Fruit fly (Drosophila melanogaster): ENCODE results near the gene Dref.

Dref gene

DNA sequence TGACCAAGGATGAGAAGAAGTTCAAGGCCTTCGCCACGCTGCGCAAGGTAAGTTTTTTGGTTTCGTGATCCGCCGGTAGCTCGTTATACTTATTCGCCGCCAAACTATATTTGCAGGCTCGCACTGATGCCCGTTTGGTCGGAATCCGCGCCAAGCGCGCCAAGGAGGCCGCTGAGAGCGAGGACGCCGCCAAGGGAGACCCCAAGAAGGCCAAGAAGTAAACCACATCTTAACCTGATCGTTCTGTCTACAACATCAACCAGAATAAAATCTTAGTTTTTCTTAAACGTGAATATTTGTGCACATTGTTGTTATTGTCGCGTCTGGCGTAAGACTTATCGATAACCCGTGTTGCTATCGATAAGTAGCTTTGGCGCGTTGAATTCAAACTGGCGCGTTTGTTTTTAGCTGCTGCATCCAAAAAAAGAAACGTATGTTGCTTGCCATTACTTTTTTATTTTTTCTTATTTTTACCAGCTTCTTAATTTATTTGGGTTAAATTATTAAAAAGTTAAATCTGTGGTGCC, 1.2 kb upstream of the Dref start (continued):
- TF ChIP-seq amos (GFP tag; IDR thresholded peaks at IDR 0.05; ENCODE audit: partially characterized antibody): peak; percentile 27; the same call in 1 of the 2 replicates
- TF ChIP-seq CG15011 (GFP tag; optimal IDR thresholded peaks at IDR 0.05): no peak
- no peak for TF ChIP-seq pum (GFP tag; optimal IDR thresholded peaks at IDR 0.05)
- no peak for TF ChIP-seq ranshi (GFP tag; IDR thresholded peaks at IDR 0.05)
- no peak for TF ChIP-seq CG17359 (tag; optimal IDR thresholded peaks at IDR 0.05)
- TF ChIP-seq CG10462 (GFP tag; optimal IDR thresholded peaks at IDR 0.05): no peak
- TF ChIP-seq CG8924 (tag; optimal IDR thresholded peaks at IDR 0.05): no peak
- TF ChIP-seq CG9817 (tag; optimal IDR thresholded peaks at IDR 0.05): no peak
- no peak for TF ChIP-seq caup (GFP tag; optimal IDR thresholded peaks at IDR 0.05; ENCODE audit: severe bottlenecking)
- TF ChIP-seq fd3F (GFP tag; optimal IDR thresholded peaks at IDR 0.05): no peak
- TF ChIP-seq CG10267 (tag; optimal IDR thresholded peaks at IDR 0.05): no peak
- no peak for TF ChIP-seq run (tag; optimal IDR thresholded peaks at IDR 0.05)
- peak; percentile 57 for TF ChIP-seq unc-4 (GFP tag; IDR thresholded peaks at IDR 0.05; ENCODE audit: partially characterized antibody)
- no peak for TF ChIP-seq CG14965 (GFP tag; optimal IDR thresholded peaks at IDR 0.05; ENCODE audit: borderline replicate concordance)
- no peak for TF ChIP-seq pho (GFP tag; optimal IDR thresholded peaks at IDR 0.05)
- peak; percentile 69 for TF ChIP-seq CG34224 (GFP tag; IDR thresholded peaks at IDR 0.05; ENCODE audit: partially characterized antibody)

DNA sequence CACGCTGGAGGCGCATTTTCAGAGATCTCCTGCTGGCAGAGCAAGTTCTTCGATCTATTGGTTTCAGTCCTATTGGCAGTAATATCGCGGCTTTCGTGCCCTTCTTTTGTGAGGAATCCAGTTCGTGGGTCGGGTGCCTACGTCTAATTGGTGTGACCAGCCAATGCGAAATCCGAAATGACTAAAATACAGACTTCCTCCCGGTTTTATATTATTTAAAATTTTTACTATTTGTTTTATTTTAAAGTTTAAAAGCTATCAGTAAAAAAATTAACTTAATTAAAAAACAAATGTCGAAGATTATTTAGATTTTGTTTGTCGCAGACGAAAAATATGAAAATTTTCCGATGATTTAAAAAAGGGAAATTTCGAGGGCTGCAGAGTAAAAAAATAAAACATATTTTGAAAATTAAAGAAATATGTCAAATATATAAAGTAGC, 3.4 kb downstream of the Dref start, which contains the start of gene CG5850:
Gene CG5850 (minus strand): TSS at position 347 of the 440 bp plus-strand sequence.
- TF ChIP-seq sqz (GFP tag; optimal IDR thresholded peaks at IDR 0.05): peak; percentile 34
- TF ChIP-seq Gsc (GFP tag; IDR thresholded peaks at IDR 0.05): no peak
- no peak for TF ChIP-seq insv (GFP tag; optimal IDR thresholded peaks at IDR 0.05)
- no peak; the same call in 1 of the 2 replicates for TF ChIP-seq Xrp1 (GFP tag; IDR thresholded peaks at IDR 0.05)
- TF ChIP-seq trem (tag; optimal IDR thresholded peaks at IDR 0.05): peak; percentile 56
- no peak for TF ChIP-seq sr (GFP tag; IDR thresholded peaks at IDR 0.05)
- no peak for TF ChIP-seq dan (GFP tag; IDR thresholded peaks at IDR 0.05)
- no peak for TF ChIP-seq CG2202 (tag; optimal IDR thresholded peaks at IDR 0.05)
- TF ChIP-seq toy (GFP tag; IDR thresholded peaks at IDR 0.05): no peak
- no peak for TF ChIP-seq CG2889 (GFP tag; IDR thresholded peaks at IDR 0.05)
- no peak for TF ChIP-seq CG34376 (GFP tag; optimal IDR thresholded peaks at IDR 0.05)
- no peak for TF ChIP-seq fu2 (GFP tag; optimal IDR thresholded peaks at IDR 0.05)
- TF ChIP-seq gt (GFP tag; IDR thresholded peaks at IDR 0.05): no peak
- TF ChIP-seq CG10543 (GFP tag; optimal IDR thresholded peaks at IDR 0.05): no peak
- TF ChIP-seq gsb-n (tag; optimal IDR thresholded peaks at IDR 0.05): no peak
- no peak for TF ChIP-seq gcm (GFP tag; optimal IDR thresholded peaks at IDR 0.05)
- no peak for TF ChIP-seq CG17568 (GFP tag; optimal IDR thresholded peaks at IDR 0.05)
- TF ChIP-seq CG7987 (GFP tag; optimal IDR thresholded peaks at IDR 0.05): no peak
- TF ChIP-seq lmd (GFP tag; IDR thresholded peaks at IDR 0.05): no peak
- no peak for TF ChIP-seq Chrac-16 (GFP tag; optimal IDR thresholded peaks at IDR 0.05)
- peak; percentile 30 for TF ChIP-seq CG9437 (GFP tag; optimal IDR thresholded peaks at IDR 0.05)
- TF ChIP-seq CG10321 (GFP tag; IDR thresholded peaks at IDR 0.05): no peak
- TF ChIP-seq Sin3A (optimal IDR thresholded peaks at IDR 0.05): no peak
- TF ChIP-seq CG2120 (GFP tag; optimal IDR thresholded peaks at IDR 0.05): no peak
- no peak for TF ChIP-seq Dad (GFP tag; optimal IDR thresholded peaks at IDR 0.05)
- TF ChIP-seq CG14710 (tag; optimal IDR thresholded peaks at IDR 0.05): peak; percentile 63
- TF ChIP-seq CrebB (tag; optimal IDR thresholded peaks at IDR 0.05): no peak
- peak; percentile 52 for TF ChIP-seq MBD-R2 (GFP tag; IDR thresholded peaks at IDR 0.05)
- TF ChIP-seq unc-4 (GFP tag; IDR thresholded peaks at IDR 0.05; ENCODE audit: partially characterized antibody): no peak
- no peak for TF ChIP-seq CG10959 (GFP tag; IDR thresholded peaks at IDR 0.05)
- no peak for TF ChIP-seq Ada2b (GFP tag; IDR thresholded peaks at IDR 0.05)
- no peak for TF ChIP-seq CG12942 (GFP tag; optimal IDR thresholded peaks at IDR 0.05)
- no peak for TF ChIP-seq Hr3 (GFP tag; optimal IDR thresholded peaks at IDR 0.05)
- TF ChIP-seq Hr51 (GFP tag; optimal IDR thresholded peaks at IDR 0.05): peak in 1 of 2 experiments; percentile 7
- TF ChIP-seq CG18262 (tag; optimal IDR thresholded peaks at IDR 0.05): peak; percentile 44

Measured in whole organism, embryonic.